Fruit fly (Drosophila melanogaster) whole organism, adult: Measurements from ENCODE around the gene capt.

ENCODE experiments used
- CG12768 ChIP-seq: fragments of 200-800 bp; sonication (Bioruptor generic); optimal IDR thresholded peaks from 2 replicates; lab custom pipeline; 2017; ENCODE audit warnings: missing biosample characterization, missing genetic modification characterization, mild to moderate bottlenecking, moderate library complexity, missing genetic modification reagents
- Hr96 ChIP-seq: fragments of 200-800 bp; sonication (Bioruptor generic); optimal IDR thresholded peaks from 2 replicates; lab custom pipeline; 2016; ENCODE audit warnings: missing biosample characterization, missing genetic modification characterization
- cnc ChIP-seq, 2 experiments: fragments of >200 bp; optimal IDR thresholded peaks; 2 replicates each; lab custom pipeline; 2017
- kay ChIP-seq: fragments of 200-800 bp; sonication (Bioruptor generic); peaks from one replicate; lab custom pipeline; 2016; ENCODE audit warnings: missing biosample characterization, missing genetic modification characterization, borderline replicate concordance
- ovo ChIP-seq: fragments of 200-800 bp; sonication (Bioruptor generic); optimal IDR thresholded peaks from 2 replicates; lab custom pipeline; 2016; ENCODE audit warnings: missing biosample characterization, missing genetic modification characterization

DNA sequence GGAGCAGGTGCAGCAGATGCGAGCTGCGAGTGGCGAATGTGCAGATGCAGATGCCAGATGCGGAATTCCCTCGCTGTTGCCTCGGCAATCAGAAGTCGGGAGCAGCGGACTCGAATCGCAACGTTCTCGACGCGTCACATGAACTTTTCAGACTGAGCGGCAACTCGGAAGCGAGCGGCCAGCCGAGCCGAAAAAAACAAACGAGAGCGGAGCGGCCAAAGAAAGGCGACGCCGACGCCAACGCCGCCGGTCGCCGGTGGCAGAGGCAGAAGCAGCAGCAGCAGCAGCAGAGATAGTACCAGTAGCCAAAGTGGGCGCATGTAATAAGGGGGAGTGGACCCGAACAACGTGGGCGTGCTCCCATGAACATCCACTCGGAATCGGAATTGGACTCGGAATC lies 55.7 kb downstream of the capt start, which contains the start of gene CG4629:
- TF ChIP-seq CG12768 (GFP tag; lab: Kevin White, UChicago), result peak; percentile 44
- no peak for TF ChIP-seq ovo (GFP tag; lab: Kevin White, UChicago)
- TF ChIP-seq Hr96, result peak; percentile 6
- no peak for TF ChIP-seq kay (GFP tag; lab: Kevin White, UChicago)
- TF ChIP-seq cnc (optimal IDR thresholded peaks at IDR 0.05; lab: Kevin White, UChicago), result no peak
